Fruit fly (Drosophila melanogaster): ENCODE measurements around the gene CG12011.

dm6 chr3L:1711218-1711617 is 16.8 kb downstream of the CG12011 start:
- TF ChIP-seq fru (GFP tag; optimal IDR thresholded peaks at IDR 0.05) (no peak), Dfd (GFP tag; optimal IDR thresholded peaks at IDR 0.05) (no peak), rgr (GFP tag; optimal IDR thresholded peaks at IDR 0.05) (no peak), jim (GFP tag; optimal IDR thresholded peaks at IDR 0.05) (no peak), CG32264 (GFP tag; optimal IDR thresholded peaks at IDR 0.05) (no peak), h (GFP tag; optimal IDR thresholded peaks at IDR 0.05) (no peak), lola (GFP tag; optimal IDR thresholded peaks at IDR 0.05) (no peak), psq (GFP tag; optimal IDR thresholded peaks at IDR 0.05) (no peak), Vsx2 (GFP tag; optimal IDR thresholded peaks at IDR 0.05; ENCODE audit: partially characterized antibody) (no peak), woc (GFP tag; optimal IDR thresholded peaks at IDR 0.05) (no peak)

Data from whole organism, wandering third instar larva.